ENCODE assay signal across 4 worm cellular contexts in the genomic region with DNA sequence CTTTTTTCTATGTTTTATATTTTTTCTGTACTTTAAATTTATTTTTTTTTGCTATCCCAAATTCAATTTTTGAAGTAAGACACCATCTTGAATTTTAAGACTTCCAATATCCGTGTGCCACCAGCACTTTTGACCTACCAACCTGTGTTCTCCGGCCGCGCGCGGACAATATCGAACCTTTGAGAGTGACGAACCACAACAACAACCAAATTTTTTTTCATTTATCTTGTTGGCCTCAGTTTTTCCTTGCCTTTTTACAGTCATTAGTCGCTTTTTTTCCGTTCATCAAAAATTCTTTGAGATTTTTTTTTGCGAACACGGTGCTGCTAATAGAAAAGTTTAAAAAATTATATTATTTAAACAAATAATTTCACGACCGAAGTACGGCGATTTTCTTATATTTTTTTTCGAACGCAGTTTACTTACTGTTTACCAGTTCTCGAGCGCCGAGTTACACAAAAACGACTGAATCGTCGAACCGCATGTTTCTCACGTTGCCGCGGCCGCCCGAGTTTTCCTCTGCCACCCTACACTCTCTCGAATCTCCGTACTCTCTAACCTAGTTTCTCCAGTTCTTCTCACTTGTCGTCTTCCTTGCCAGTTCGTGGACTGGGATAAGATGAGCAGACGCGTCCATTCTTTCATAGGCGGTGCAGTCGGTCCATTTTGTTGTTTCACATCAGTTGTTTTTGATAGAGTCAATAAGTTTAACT.
A peak's percentile ranks its signal among the peaks of the same experiment; 100 is the strongest.
TF ChIP-seq lines count a peak whose summit lies in the region.

No protein-coding gene starts in this region.

TF ChIP-seq in whole organism, L1 larva, 84 proteins besides CTCF, POLR2A, EP300 and RAD21 (continued from another document):
- TF ChIP-seq lin-14 (GFP tag; optimal IDR thresholded peaks at IDR 0.05; lab: Kevin White, UChicago) (peak; percentile 92), lsy-2 (tag; optimal IDR thresholded peaks at IDR 0.05; lab: Kevin White, UChicago) (peak in 1 of 2 experiments; percentile 11), xbp-1 (tag; optimal IDR thresholded peaks at IDR 0.05; lab: Kevin White, UChicago) (peak; percentile 52), fos-1 (tag; optimal IDR thresholded peaks at IDR 0.05; lab: Kevin White, UChicago) (no peak), nhr-84 (tag; optimal IDR thresholded peaks at IDR 0.05; lab: Kevin White, UChicago) (no peak), nhr-90 (tag; optimal IDR thresholded peaks at IDR 0.05; lab: Kevin White, UChicago; ENCODE audit: poor library complexity) (no peak), efl-1 (optimal IDR thresholded peaks at IDR 0.05; lab: Kevin White, UChicago) (no peak), efl-1 (GFP tag; optimal IDR thresholded peaks at IDR 0.05 in 1 of 2; lab: Kevin White, UChicago) (peak in 1 of 2 experiments; percentile 64), jun-1 (tag; optimal IDR thresholded peaks at IDR 0.05; lab: Kevin White, UChicago) (no peak), pqm-1 (tag; optimal IDR thresholded peaks at IDR 0.05; lab: Kevin White, UChicago) (no peak), C04F5.9 (tag; optimal IDR thresholded peaks at IDR 0.05; lab: Kevin White, UChicago) (no peak), mab-9 (GFP tag; IDR thresholded peaks at IDR 0.05; lab: Robert Waterston, UW) (no peak), vab-15 (tag; optimal IDR thresholded peaks at IDR 0.05; lab: Kevin White, UChicago) (no peak), nhr-71 (tag; optimal IDR thresholded peaks at IDR 0.05; lab: Kevin White, UChicago) (peak; percentile 68), swsn-7 (tag; optimal IDR thresholded peaks at IDR 0.05; lab: Kevin White, UChicago) (peak; percentile 40), rnt-1 (tag; optimal IDR thresholded peaks at IDR 0.05; lab: Kevin White, UChicago) (peak; percentile 65), nhr-12 (tag; optimal IDR thresholded peaks at IDR 0.05; lab: Kevin White, UChicago) (no peak)

TF ChIP-seq in whole organism, L2 larva, 48 proteins besides CTCF, POLR2A, EP300 and RAD21 (continued from another document):
- TF ChIP-seq nhr-129 (tag; optimal IDR thresholded peaks at IDR 0.05; lab: Kevin White, UChicago) (peak; percentile 39), F13H6.1 (tag; optimal IDR thresholded peaks at IDR 0.05; lab: Kevin White, UChicago) (peak; percentile 59)

TF ChIP-seq in whole organism, L3 larva, 47 proteins besides CTCF, POLR2A, EP300 and RAD21 (continued from another document):
- TF ChIP-seq ceh-28 (tag; optimal IDR thresholded peaks at IDR 0.05; lab: Kevin White, UChicago) (no peak), nhr-43 (tag; optimal IDR thresholded peaks at IDR 0.05; lab: Kevin White, UChicago; ENCODE audit: poor library complexity, severe bottlenecking) (no peak), nhr-12 (tag; optimal IDR thresholded peaks at IDR 0.05; lab: Kevin White, UChicago) (no peak), elt-2 (tag; optimal IDR thresholded peaks at IDR 0.05; lab: Kevin White, UChicago) (no peak), nhr-237 (tag; optimal IDR thresholded peaks at IDR 0.05; lab: Kevin White, UChicago) (no peak), elt-1 (tag; optimal IDR thresholded peaks at IDR 0.05; lab: Kevin White, UChicago) (no peak), eor-1 (tag; optimal IDR thresholded peaks at IDR 0.05; lab: Kevin White, UChicago) (no peak), R02D3.7 (tag; optimal IDR thresholded peaks at IDR 0.05; lab: Kevin White, UChicago) (no peak), tbx-2 (tag; optimal IDR thresholded peaks at IDR 0.05; lab: Kevin White, UChicago) (no peak), nhr-11 (tag; optimal IDR thresholded peaks at IDR 0.05; lab: Kevin White, UChicago) (no peak), ama-1 (optimal IDR thresholded peaks at IDR 0.05; lab: Kevin White, UChicago) (no peak), lsy-12 (tag; optimal IDR thresholded peaks at IDR 0.05; lab: Kevin White, UChicago) (no peak), daf-12 (tag; optimal IDR thresholded peaks at IDR 0.05; lab: Kevin White, UChicago) (no peak), lin-15B (tag; optimal IDR thresholded peaks at IDR 0.05; lab: Kevin White, UChicago) (peak; percentile 12), fkh-2 (tag; optimal IDR thresholded peaks at IDR 0.05; lab: Kevin White, UChicago) (no peak), hmg-11 (tag; optimal IDR thresholded peaks at IDR 0.05; lab: Kevin White, UChicago) (peak; percentile 62)

TF ChIP-seq in whole organism, L4 larva, 104 proteins besides CTCF, POLR2A, EP300 and RAD21 (continued from another document):
- TF ChIP-seq hmg-1.1 (GFP tag; IDR thresholded peaks at IDR 0.05; lab: Robert Waterston, UW) (peak; percentile 53; the same call in 1 of the 2 replicates), unc-130 (GFP tag; optimal IDR thresholded peaks at IDR 0.05; lab: Kevin White, UChicago) (no peak), mxl-3 (GFP tag; optimal IDR thresholded peaks at IDR 0.05; lab: Kevin White, UChicago) (peak; percentile 96), lin-13 (GFP tag; optimal IDR thresholded peaks at IDR 0.05; lab: Kevin White, UChicago) (no peak), F44E2.7 (GFP tag; IDR thresholded peaks at IDR 0.05; lab: Robert Waterston, UW) (no peak), php-3 (GFP tag; IDR thresholded peaks at IDR 0.05; lab: Robert Waterston, UW) (no peak), lin-39 (tag; optimal IDR thresholded peaks at IDR 0.05; lab: Kevin White, UChicago) (no peak), Y75B8A.6 (GFP tag; IDR thresholded peaks at IDR 0.05; lab: Robert Waterston, UW) (no peak), vab-7 (GFP tag; IDR thresholded peaks at IDR 0.05; lab: Robert Waterston, UW) (no peak), ZK337.2 (GFP tag; IDR thresholded peaks at IDR 0.05; lab: Robert Waterston, UW) (no peak), Y5F2A.4 (GFP tag; optimal IDR thresholded peaks at IDR 0.05; lab: Kevin White, UChicago) (no peak), ZK546.5 (tag; optimal IDR thresholded peaks at IDR 0.05; lab: Kevin White, UChicago) (no peak), lsy-2 (tag; optimal IDR thresholded peaks at IDR 0.05; lab: Kevin White, UChicago) (peak in 1 of 2 experiments; percentile 19), rbr-2 (tag; optimal IDR thresholded peaks at IDR 0.05; lab: Kevin White, UChicago) (no peak), D1046.2 (GFP tag; IDR thresholded peaks at IDR 0.05; lab: Robert Waterston, UW) (no peak), duxl-1 (tag; optimal IDR thresholded peaks at IDR 0.05; lab: Kevin White, UChicago; ENCODE audit: poor library complexity) (no peak), lin-15B (tag; optimal IDR thresholded peaks at IDR 0.05; lab: Kevin White, UChicago) (no peak), daf-16 (GFP tag; optimal IDR thresholded peaks at IDR 0.05; lab: Kevin White, UChicago) (peak in 1 of 2 experiments; percentile 67), daf-16 (tag; optimal IDR thresholded peaks at IDR 0.05; lab: Kevin White, UChicago) (no peak), hlh-11 (tag; optimal IDR thresholded peaks at IDR 0.05; lab: Kevin White, UChicago) (peak; percentile 51), mep-1 (tag; optimal IDR thresholded peaks at IDR 0.05; lab: Kevin White, UChicago) (peak; percentile 3), aly-2 (tag; optimal IDR thresholded peaks at IDR 0.05; lab: Kevin White, UChicago) (no peak), aha-1 (tag; lab: Kevin White, UChicago) (peak; percentile 2), mes-2 (tag; optimal IDR thresholded peaks at IDR 0.05; lab: Kevin White, UChicago; ENCODE audit: poor library complexity, severe bottlenecking) (no peak), F37D6.2 (tag; optimal IDR thresholded peaks at IDR 0.05; lab: Kevin White, UChicago) (peak; percentile 10), nhr-237 (tag; optimal IDR thresholded peaks at IDR 0.05; lab: Kevin White, UChicago) (no peak)
